Worm (Caenorhabditis elegans) whole organism, L4 larva: Measurements from ENCODE around the gene F10D7.5.

Source experiments
- F26F4.8 ChIP-seq: fragments of 200-800 bp; sonication (Bioruptor generic); conservative IDR thresholded peaks from 2 replicates; pipeline ENCODE4 v1.3.6; 2022; ENCODE audit warnings: missing genetic modification characterization, missing compliant biosample characterization
- arid-1 ChIP-seq: fragments of 200-800 bp; sonication (Bioruptor generic); conservative IDR thresholded peaks from 2 replicates; pipeline ENCODE4 v1.3.6; 2022; ENCODE audit warnings: missing genetic modification reagents, missing genetic modification characterization, missing compliant biosample characterization
- hlh-11 ChIP-seq: fragments of 200-800 bp; sonication (Bioruptor generic); optimal IDR thresholded peaks from 2 replicates; lab custom pipeline; 2018; ENCODE audit warnings: mild to moderate bottlenecking, missing genetic modification characterization, missing compliant biosample characterization
- nhr-28 ChIP-seq: fragments of 150-350 bp; optimal IDR thresholded peaks from 2 replicates; lab custom pipeline; 2014; ENCODE audit warnings: missing biosample characterization, missing genetic modification characterization
- sdz-12 ChIP-seq: fragments of 200-800 bp; sonication (Bioruptor generic); optimal IDR thresholded peaks from 2 replicates; lab custom pipeline; 2018; ENCODE audit warnings: mild to moderate bottlenecking, missing genetic modification characterization, missing compliant biosample characterization
- unc-62 ChIP-seq, 3 experiments: fragments of 150-350 bp in 1 of 3; sonication (generic microtip); optimal IDR thresholded peaks in 2 of 3; peaks in 1 of 3; 1 replicate in 1 of 3; 2 replicates in 2 of 3; lab custom pipeline; 2014 to 2017; ENCODE audit warnings: missing biosample characterization in 3 of 3, missing genetic modification characterization in 3 of 3, missing genetic modification reagents in 3 of 3, missing genotype in 1 of 3

- no peak for TF ChIP-seq F26F4.8 (GFP tag; lab: Robert Waterston, UW)
- TF ChIP-seq nhr-28 = peak; percentile 17
- no peak for TF ChIP-seq unc-62 (GFP tag; optimal IDR thresholded peaks at IDR 0.05 in 1 of 2; lab: Kevin White, UChicago)
- no peak for TF ChIP-seq unc-62 (tag; optimal IDR thresholded peaks at IDR 0.05; lab: Kevin White, UChicago)
- TF ChIP-seq arid-1 (GFP tag; lab: Robert Waterston, UW) = no peak
- peak; percentile 30 for TF ChIP-seq hlh-11 (tag; lab: Kevin White, UChicago)
- TF ChIP-seq sdz-12 = no peak
Observed at ce11 chrX:17434234-17434633, 42.8 kb upstream of the F10D7.5 start, which contains the start of gene fubl-3.
